Worm (Caenorhabditis elegans): ENCODE data around the gene sas-5.

ce11 chrV:11562643-11563042 lies 47.9 kb upstream of the sas-5 start, which contains the start of gene srx-86:
- TF ChIP-seq ztf-25 (GFP tag; IDR thresholded peaks at IDR 0.05): no peak
- TF ChIP-seq Y53G8AR.9 (GFP tag; conservative IDR thresholded peaks at IDR 0.05): no peak
